Worm (Caenorhabditis elegans): ENCODE data around the gene T23G4.2.
"Not testable (repeated sequence)": the region's sequence is repeated elsewhere in the genome, so short reads cannot be mapped to it uniquely, and the experiment has no call there.

The T23G4.2 gene

ce11 chrIV:13664090-13664489, 25.3 kb downstream of the T23G4.2 start, which contains the start of gene Y45F10C.4:
Y45F10C.4 (minus strand) TSS chrIV:13664190.
- TF ChIP-seq fos-1 (tag; optimal IDR thresholded peaks at IDR 0.05) (no peak), ztf-4 (tag; optimal IDR thresholded peaks at IDR 0.05) (no peak)

ce11 chrIV:13662570-13662969, 26.8 kb downstream of the T23G4.2 start, which contains the start of gene Y45F10C.2:
Y45F10C.2 (minus strand) TSS chrIV:13662670.
- not testable (repeated sequence) for TF ChIP-seq zag-1, fkh-2, nhr-23 (tag; optimal IDR thresholded peaks at IDR 0.05)

ce11 chrIV:13659449-13659848, 29.9 kb downstream of the T23G4.2 start, which contains the start of gene Y45F10C.1:
Y45F10C.1 (minus strand) TSS chrIV:13659549.
- TF ChIP-seq nhr-12, nhr-76, ceh-82 (tag; optimal IDR thresholded peaks at IDR 0.05): not testable (repeated sequence)

- TF ChIP-seq nfya-1 (tag; optimal IDR thresholded peaks at IDR 0.05; ENCODE audit: insufficient read depth); mml-1 (tag; optimal IDR thresholded peaks at IDR 0.05); aly-2 (tag; optimal IDR thresholded peaks at IDR 0.05): not testable (repeated sequence)
These were observed 37.3 kb downstream of the T23G4.2 start, which contains the start of gene Y45F10C.6 for ce11 chrIV:13652023-13652422. Y45F10C.6 (plus strand) TSS chrIV:13652323.

ce11 chrIV:13651411-13651810, 37.9 kb downstream of the T23G4.2 start, which contains the start of gene C08F11.12:
C08F11.12 (minus strand) TSS chrIV:13651511.
- TF ChIP-seq ceh-9, nhr-23, jun-1 (tag; optimal IDR thresholded peaks at IDR 0.05): not testable (repeated sequence)

- no peak for TF ChIP-seq ZK546.5 (tag; optimal IDR thresholded peaks at IDR 0.05)
- no peak for TF ChIP-seq lin-15B (tag; optimal IDR thresholded peaks at IDR 0.05)
- TF ChIP-seq elt-1 (tag; optimal IDR thresholded peaks at IDR 0.05), result no peak
- no peak for TF ChIP-seq ceh-16 (tag; optimal IDR thresholded peaks at IDR 0.05)
- TF ChIP-seq aly-2 (tag; optimal IDR thresholded peaks at IDR 0.05), result no peak
- no peak for TF ChIP-seq snpc-4 (tag; optimal IDR thresholded peaks at IDR 0.05)
- no peak for TF ChIP-seq nhr-23 (tag; optimal IDR thresholded peaks at IDR 0.05)
- no peak for TF ChIP-seq fos-1 (tag; optimal IDR thresholded peaks at IDR 0.05)
- TF ChIP-seq ztf-11 (tag; optimal IDR thresholded peaks at IDR 0.05), result no peak
- no peak for TF ChIP-seq nhr-67 (tag; optimal IDR thresholded peaks at IDR 0.05)
- TF ChIP-seq daf-12 (tag; optimal IDR thresholded peaks at IDR 0.05), result no peak
- no peak for TF ChIP-seq ceh-9 (tag; optimal IDR thresholded peaks at IDR 0.05)
- no peak for TF ChIP-seq ztf-4 (tag; optimal IDR thresholded peaks at IDR 0.05)
- no peak for TF ChIP-seq mml-1 (tag; optimal IDR thresholded peaks at IDR 0.05)
- TF ChIP-seq nfya-1 (tag; optimal IDR thresholded peaks at IDR 0.05; ENCODE audit: insufficient read depth), result no peak
- no peak for TF ChIP-seq unc-62 (GFP tag; optimal IDR thresholded peaks at IDR 0.05)
These were observed 39.1 kb downstream of the T23G4.2 start, which contains the start of gene C08F11.17 for ce11 chrIV:13650238-13650637. C08F11.17 (minus strand) TSS chrIV:13650338.

ce11 chrIV:13649126-13649525, 40.2 kb downstream of the T23G4.2 start, which contains the start of gene C08F11.10:
C08F11.10 (minus strand) TSS chrIV:13649226.
- TF ChIP-seq nhr-23 (tag; optimal IDR thresholded peaks at IDR 0.05) (no peak), skn-1 (tag; optimal IDR thresholded peaks at IDR 0.05) (no peak), nhr-12 (tag; optimal IDR thresholded peaks at IDR 0.05) (no peak), sea-2 (GFP tag; optimal IDR thresholded peaks at IDR 0.05) (no peak), nhr-25 (tag; optimal IDR thresholded peaks at IDR 0.05) (no peak), lin-39 (tag; optimal IDR thresholded peaks at IDR 0.05) (no peak), ceh-28 (tag; optimal IDR thresholded peaks at IDR 0.05) (no peak), ceh-9 (tag; optimal IDR thresholded peaks at IDR 0.05) (no peak), mdl-1 (tag; optimal IDR thresholded peaks at IDR 0.05) (no peak), unc-39 (tag; optimal IDR thresholded peaks at IDR 0.05) (no peak), nhr-77 (tag; optimal IDR thresholded peaks at IDR 0.05) (no peak), jun-1 (tag; optimal IDR thresholded peaks at IDR 0.05) (no peak), eor-1 (tag; optimal IDR thresholded peaks at IDR 0.05) (no peak), lsy-12 (tag; optimal IDR thresholded peaks at IDR 0.05) (no peak), ceh-82 (tag; optimal IDR thresholded peaks at IDR 0.05) (no peak), nhr-28 (tag; optimal IDR thresholded peaks at IDR 0.05) (no peak), elt-1 (tag; optimal IDR thresholded peaks at IDR 0.05) (no peak), nhr-43 (tag; optimal IDR thresholded peaks at IDR 0.05; ENCODE audit: poor library complexity, severe bottlenecking) (no peak), nhr-67 (tag; optimal IDR thresholded peaks at IDR 0.05) (no peak), ama-1 (optimal IDR thresholded peaks at IDR 0.05) (no peak)

All from whole organism, L3 larva.